Worm (Caenorhabditis elegans): ENCODE measurements around the gene R10D12.1.

DNA sequence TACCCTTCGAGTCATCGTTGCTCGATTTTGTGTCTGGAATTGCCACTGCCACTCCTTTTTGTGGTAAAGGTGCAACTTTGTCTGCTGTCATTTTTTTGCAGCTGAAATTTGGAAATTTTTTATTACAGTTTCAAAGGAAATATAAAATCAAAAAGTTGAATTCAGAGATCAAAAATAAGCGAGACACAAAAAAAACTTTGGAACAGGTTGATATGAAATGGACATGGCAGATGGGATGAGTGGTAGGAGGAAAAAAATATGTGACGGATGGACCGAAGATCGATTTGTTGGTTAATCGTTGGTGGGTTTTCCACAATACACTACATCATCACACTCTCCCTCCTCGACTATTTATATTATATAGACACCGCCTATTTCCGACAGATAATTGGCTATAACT is at the start of gene R10D12.1:
- TF ChIP-seq pbrm-1 (GFP tag; IDR thresholded peaks at IDR 0.05), result no peak
- TF ChIP-seq snpc-4 (GFP tag; optimal IDR thresholded peaks at IDR 0.05), result no peak
- no peak for TF ChIP-seq snpc-4 (tag; optimal IDR thresholded peaks at IDR 0.05)
- TF ChIP-seq F33H1.4 (GFP tag; IDR thresholded peaks at IDR 0.05), result no peak
- no peak for TF ChIP-seq F52B5.7 (tag; optimal IDR thresholded peaks at IDR 0.05)
- no peak for TF ChIP-seq nfya-1 (tag; optimal IDR thresholded peaks at IDR 0.05; ENCODE audit: borderline replicate concordance, insufficient read depth)
- TF ChIP-seq nfyb-1 (GFP tag; IDR thresholded peaks at IDR 0.05), result no peak
- TF ChIP-seq dpl-1 (GFP tag; optimal IDR thresholded peaks at IDR 0.05), result no peak
- TF ChIP-seq ceh-100 (GFP tag; IDR thresholded peaks at IDR 0.05), result no peak
